Worm (Caenorhabditis elegans) whole organism, L4 larva: Measurements from ENCODE around the gene rps-11.

Experiments
- D1046.2 ChIP-seq: fragments of 200-800 bp; sonication (Bioruptor generic); IDR thresholded peaks from 2 replicates; pipeline ENCODE4 v1.3.6; 2022; ENCODE audit warnings: missing genetic modification characterization, missing compliant biosample characterization
- F44E2.7 ChIP-seq: fragments of 200-800 bp; sonication (Bioruptor generic); IDR thresholded peaks from 2 replicates; pipeline ENCODE4 v2.1.2; 2022; ENCODE audit warnings: missing genetic modification characterization, missing compliant biosample characterization
- Y75B8A.6 ChIP-seq: fragments of 200-800 bp; sonication (Bioruptor generic); IDR thresholded peaks from 2 replicates; pipeline ENCODE4 v1.3.6; 2022; ENCODE audit warnings: missing genetic modification reagents, missing genetic modification characterization, missing compliant biosample characterization
- aha-1 ChIP-seq: fragments of 150-350 bp; peaks from one replicate; lab custom pipeline; 2014; ENCODE audit warnings: missing biosample characterization, missing genetic modification characterization
- aly-2 ChIP-seq: sonication (generic microtip); optimal IDR thresholded peaks from 2 replicates; lab custom pipeline; 2018; ENCODE audit warnings: missing biosample characterization, missing genetic modification characterization
- arid-1 ChIP-seq: fragments of 200-800 bp; sonication (Bioruptor generic); conservative IDR thresholded peaks from 2 replicates; pipeline ENCODE4 v1.3.6; 2022; ENCODE audit warnings: missing genetic modification reagents, missing genetic modification characterization, missing compliant biosample characterization
- ceh-28 ChIP-seq: fragments of 150-350 bp; optimal IDR thresholded peaks from 2 replicates; lab custom pipeline; 2014; ENCODE audit warnings: missing biosample characterization, missing genetic modification reagents, missing genetic modification characterization
- ceh-32 ChIP-seq: sonication (generic microtip); optimal IDR thresholded peaks from 2 replicates; lab custom pipeline; 2016; ENCODE audit warnings: mild to moderate bottlenecking, missing genetic modification characterization, missing compliant biosample characterization; ENCODE audit not compliant: poor library complexity
- ceh-62 ChIP-seq: sonication (generic microtip); optimal IDR thresholded peaks from 2 replicates; lab custom pipeline; 2017; ENCODE audit warnings: missing biosample characterization, missing genetic modification characterization
- ceh-82 ChIP-seq: sonication (generic microtip); optimal IDR thresholded peaks from 2 replicates; lab custom pipeline; 2017; ENCODE audit warnings: missing biosample characterization, missing genetic modification characterization
- cey-2 ChIP-seq: sonication (generic microtip); optimal IDR thresholded peaks from 3 replicates; lab custom pipeline; 2017; ENCODE audit warnings: missing genetic modification characterization, mild to moderate bottlenecking, missing compliant biosample characterization, antibody characterized with exemption, borderline replicate concordance; ENCODE audit not compliant: insufficient read depth
- dpl-1 ChIP-seq: fragments of 150-350 bp; optimal IDR thresholded peaks from 2 replicates; lab custom pipeline; 2014; ENCODE audit warnings: missing biosample characterization, missing genetic modification reagents, missing genetic modification characterization
- duxl-1 ChIP-seq: sonication (generic microtip); optimal IDR thresholded peaks from 2 replicates; lab custom pipeline; 2016; ENCODE audit warnings: mild to moderate bottlenecking, missing genetic modification characterization, moderate library complexity, missing compliant biosample characterization; ENCODE audit not compliant: poor library complexity
- egl-43 ChIP-seq: fragments of 200-800 bp; sonication (Bioruptor generic); IDR thresholded peaks from 2 replicates; pipeline ENCODE4 v1.3.6; 2022; ENCODE audit warnings: missing genetic modification reagents, missing genetic modification characterization, missing compliant biosample characterization
- gei-8 ChIP-seq: fragments of 200-800 bp; sonication (Bioruptor generic); optimal IDR thresholded peaks from 2 replicates; lab custom pipeline; 2018; ENCODE audit warnings: mild to moderate bottlenecking, missing genetic modification characterization, missing compliant biosample characterization
- hlh-30 ChIP-seq: sonication (generic microtip); optimal IDR thresholded peaks from 2 replicates; lab custom pipeline; 2017; ENCODE audit warnings: antibody characterized with exemption, mild to moderate bottlenecking, missing genetic modification characterization, missing compliant biosample characterization; ENCODE audit not compliant: insufficient read depth
- jun-1 ChIP-seq: fragments of 150-350 bp; optimal IDR thresholded peaks from 2 replicates; lab custom pipeline; 2014; ENCODE audit warnings: missing biosample characterization, missing genetic modification reagents, missing genetic modification characterization
- lin-1 ChIP-seq: fragments of 200-800 bp; sonication (Bioruptor generic); IDR thresholded peaks from 2 replicates; pipeline ENCODE4 v1.3.6; 2022; ENCODE audit warnings: missing genetic modification reagents, missing genetic modification characterization, missing compliant biosample characterization
- lin-13 ChIP-seq: fragments of 150-350 bp; optimal IDR thresholded peaks from 2 replicates; lab custom pipeline; 2014; ENCODE audit warnings: missing biosample characterization, missing genetic modification reagents, missing genetic modification characterization
- lin-29 ChIP-seq: fragments of 200-800 bp; sonication (Bioruptor generic); IDR thresholded peaks from 2 replicates; pipeline ENCODE4 v1.3.6; 2022; ENCODE audit warnings: missing genetic modification reagents, missing genetic modification characterization, missing compliant biosample characterization
- lin-38 ChIP-seq: fragments of 200-800 bp; sonication (Bioruptor generic); IDR thresholded peaks from 2 replicates; pipeline ENCODE4 v1.3.6; 2022; ENCODE audit warnings: missing genetic modification reagents, missing genetic modification characterization, missing compliant biosample characterization
- lin-39 ChIP-seq: fragments of 150-350 bp; optimal IDR thresholded peaks from 2 replicates; lab custom pipeline; 2014; ENCODE audit warnings: missing biosample characterization, missing genetic modification reagents, missing genetic modification characterization
- lir-3 ChIP-seq: sonication (generic microtip); optimal IDR thresholded peaks from 2 replicates; lab custom pipeline; 2016; ENCODE audit warnings: mild to moderate bottlenecking, missing genetic modification characterization, missing compliant biosample characterization
- lsy-2 ChIP-seq, 2 experiments: fragments of 150-350 bp in 1 of 2; sonication (generic microtip) in 1 of 2; optimal IDR thresholded peaks; 2 replicates each; lab custom pipeline; 2014 to 2017; ENCODE audit warnings: missing biosample characterization in 2 of 2, missing genetic modification characterization in 2 of 2
- mdl-1 ChIP-seq, 2 experiments: fragments of 150-350 bp in 1 of 2; sonication (generic microtip) in 1 of 2; optimal IDR thresholded peaks; 2 replicates each; lab custom pipeline; 2014 to 2017; ENCODE audit warnings: missing biosample characterization in 2 of 2, missing genetic modification characterization in 2 of 2
- mep-1 ChIP-seq: fragments of 150-350 bp; sonication (generic microtip); optimal IDR thresholded peaks from 3 replicates; lab custom pipeline; 2014; ENCODE audit warnings: missing biosample characterization, missing genetic modification characterization
- mes-2 ChIP-seq: sonication (generic microtip); optimal IDR thresholded peaks from 2 replicates; lab custom pipeline; 2016; ENCODE audit warnings: missing genotype, mild to moderate bottlenecking, missing genetic modification characterization, missing compliant biosample characterization; ENCODE audit not compliant: poor library complexity, severe bottlenecking
- mxl-3 ChIP-seq: fragments of 200-800 bp; sonication (Bioruptor generic); optimal IDR thresholded peaks from 2 replicates; lab custom pipeline; 2018; ENCODE audit warnings: mild to moderate bottlenecking, missing genetic modification characterization, missing compliant biosample characterization
- nhr-11 ChIP-seq: fragments of 150-350 bp; optimal IDR thresholded peaks from 2 replicates; lab custom pipeline; 2014; ENCODE audit warnings: missing biosample characterization, missing genetic modification characterization
- nhr-25 ChIP-seq: sonication (generic microtip); optimal IDR thresholded peaks from 2 replicates; lab custom pipeline; 2017; ENCODE audit warnings: missing genetic modification characterization, mild to moderate bottlenecking, missing compliant biosample characterization, antibody characterized with exemption, moderate library complexity, borderline replicate concordance; ENCODE audit not compliant: insufficient read depth
- nhr-28 ChIP-seq: fragments of 150-350 bp; optimal IDR thresholded peaks from 2 replicates; lab custom pipeline; 2014; ENCODE audit warnings: missing biosample characterization, missing genetic modification characterization
- nhr-41 ChIP-seq: fragments of 200-800 bp; sonication (Bioruptor generic); IDR thresholded peaks from 2 replicates; pipeline ENCODE4 v1.3.6; 2022; ENCODE audit warnings: missing genetic modification reagents, missing genetic modification characterization, missing compliant biosample characterization
- nhr-6 ChIP-seq: fragments of 150-350 bp; optimal IDR thresholded peaks from 2 replicates; lab custom pipeline; 2014; ENCODE audit warnings: missing biosample characterization, missing genetic modification characterization
- pha-4 ChIP-seq, 2 experiments: fragments of 150-350 bp in 1 of 2; fragments of 200-800 bp in 1 of 2; sonication (Bioruptor generic) in 1 of 2; IDR thresholded peaks in 1 of 2; optimal IDR thresholded peaks in 1 of 2; 2 replicates each; pipeline versions ENCODE4 v1.3.6 to Lab custom; 2014 to 2022; ENCODE audit warnings: missing genetic modification characterization in 2 of 2, missing genetic modification reagents in 2 of 2, missing biosample characterization in 1 of 2, missing compliant biosample characterization in 1 of 2
- rbr-2 ChIP-seq: sonication (generic microtip); optimal IDR thresholded peaks from 2 replicates; lab custom pipeline; 2016; ENCODE audit warnings: missing genotype, missing genetic modification characterization, missing compliant biosample characterization
- set-16 ChIP-seq: fragments of 200-800 bp; sonication (Bioruptor generic); IDR thresholded peaks from 2 replicates; pipeline ENCODE4 v1.3.6; 2022; ENCODE audit warnings: missing genetic modification reagents, missing genetic modification characterization, missing compliant biosample characterization
- spr-3 ChIP-seq: fragments of 200-800 bp; sonication (Bioruptor generic); optimal IDR thresholded peaks from 2 replicates; lab custom pipeline; 2018; ENCODE audit warnings: mild to moderate bottlenecking, missing genetic modification characterization, missing compliant biosample characterization
- tra-1 ChIP-seq: fragments of 200-800 bp; sonication (Bioruptor generic); IDR thresholded peaks from 2 replicates; pipeline ENCODE4 v1.3.6; 2022; ENCODE audit warnings: missing genetic modification reagents, missing genetic modification characterization, missing compliant biosample characterization
- unc-39 ChIP-seq: sonication (generic microtip); optimal IDR thresholded peaks from 2 replicates; lab custom pipeline; 2017; ENCODE audit warnings: missing biosample characterization, missing genetic modification characterization
- unc-62 ChIP-seq, 3 experiments: fragments of 150-350 bp in 1 of 3; sonication (generic microtip); optimal IDR thresholded peaks in 2 of 3; peaks in 1 of 3; 1 replicate in 1 of 3; 2 replicates in 2 of 3; lab custom pipeline; 2014 to 2017; ENCODE audit warnings: missing biosample characterization in 3 of 3, missing genetic modification characterization in 3 of 3, missing genetic modification reagents in 3 of 3, missing genotype in 1 of 3
- vab-7 ChIP-seq: fragments of 200-800 bp; sonication (Bioruptor generic); IDR thresholded peaks from 2 replicates; pipeline ENCODE4 v1.3.6; 2022; ENCODE audit warnings: missing genetic modification reagents, missing genetic modification characterization, missing compliant biosample characterization
- zfp-2 ChIP-seq: sonication (generic microtip); optimal IDR thresholded peaks from 2 replicates; lab custom pipeline; 2016; ENCODE audit warnings: mild to moderate bottlenecking, missing genetic modification characterization, missing compliant biosample characterization
- zip-2 ChIP-seq: fragments of 150-350 bp; optimal IDR thresholded peaks from 2 replicates; lab custom pipeline; 2014; ENCODE audit warnings: missing biosample characterization, missing genetic modification characterization

Gene rps-11

ce11 chrIV:11571374-11571839, 31.0 kb upstream of the rps-11 start:
- TF ChIP-seq nhr-41 (GFP tag; lab: Robert Waterston, UW) (no peak), hlh-30 (tag; lab: Kevin White, UChicago) (peak; percentile 2), nhr-25 (tag; lab: Kevin White, UChicago) (no peak), unc-39 (tag; lab: Kevin White, UChicago) (no peak), zip-2 (no peak), unc-62 (GFP tag; optimal IDR thresholded peaks at IDR 0.05 in 1 of 2; lab: Kevin White, UChicago) (peak in 1 of 2 experiments; percentile 97), unc-62 (tag; optimal IDR thresholded peaks at IDR 0.05; lab: Kevin White, UChicago) (no peak), egl-43 (GFP tag; lab: Robert Waterston, UW) (0 out of 2 replicates have a peak, but pooled peaks have one; percentile 23), aly-2 (no peak), ceh-62 (tag; lab: Kevin White, UChicago) (no peak), nhr-6 (tag; lab: Kevin White, UChicago) (no peak), cey-2 (tag; lab: Kevin White, UChicago) (no peak), vab-7 (GFP tag; lab: Robert Waterston, UW) (no peak), zfp-2 (tag; lab: Kevin White, UChicago) (no peak), gei-8 (GFP tag; lab: Kevin White, UChicago) (no peak), D1046.2 (GFP tag; lab: Robert Waterston, UW) (no peak), arid-1 (GFP tag; lab: Robert Waterston, UW) (no peak), mep-1 (tag; lab: Kevin White, UChicago) (peak; percentile 22), aha-1 (tag; lab: Kevin White, UChicago) (peak; percentile 88), mes-2 (tag; lab: Kevin White, UChicago) (peak; percentile 18), duxl-1 (tag; lab: Kevin White, UChicago) (no peak), nhr-11 (tag; lab: Kevin White, UChicago) (no peak)

ce11 chrIV:11572524-11572923, 29.9 kb upstream of the rps-11 start:
- TF ChIP-seq Y75B8A.6: no peak
- peak; percentile 17 for TF ChIP-seq mxl-3 (GFP tag; lab: Kevin White, UChicago)

DNA sequence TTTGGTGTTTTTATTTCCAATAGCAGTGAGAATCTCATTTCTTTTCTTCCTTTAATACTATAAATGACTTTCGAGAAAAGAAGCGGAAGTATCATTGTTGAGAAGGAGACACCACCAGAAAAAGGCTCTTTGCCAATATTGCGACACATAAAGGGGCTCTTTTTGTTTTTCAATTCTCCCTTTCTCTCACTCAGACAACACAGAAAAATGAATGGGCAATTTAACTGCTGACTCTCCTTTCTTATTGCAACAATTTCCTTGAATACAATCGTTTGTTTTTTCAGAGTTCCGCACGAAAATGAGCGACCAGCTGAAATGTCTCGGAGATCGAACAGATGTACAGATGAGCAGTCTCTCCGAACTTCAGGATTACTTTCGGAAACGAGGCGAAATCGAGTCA, 28.1 kb upstream of the rps-11 start:
- TF ChIP-seq lin-29 (no peak), lin-39 (tag; lab: Kevin White, UChicago) (no peak), set-16 (GFP tag; lab: Robert Waterston, UW) (no peak), lin-13 (GFP tag; lab: Kevin White, UChicago) (no peak), vab-7 (GFP tag; lab: Robert Waterston, UW) (no peak), ceh-28 (tag; lab: Kevin White, UChicago) (no peak), unc-62 (GFP tag; optimal IDR thresholded peaks at IDR 0.05 in 1 of 2; lab: Kevin White, UChicago) (peak in 1 of 2 experiments; percentile 84), unc-62 (tag; optimal IDR thresholded peaks at IDR 0.05; lab: Kevin White, UChicago) (no peak), ceh-82 (tag; lab: Kevin White, UChicago) (no peak), F44E2.7 (GFP tag; lab: Robert Waterston, UW) (no peak), rbr-2 (tag; lab: Kevin White, UChicago) (no peak), unc-39 (tag; lab: Kevin White, UChicago) (no peak), lin-1 (no peak), dpl-1 (no peak), aha-1 (tag; lab: Kevin White, UChicago) (peak; percentile 95), ceh-32 (tag; lab: Kevin White, UChicago) (no peak), ceh-62 (tag; lab: Kevin White, UChicago) (no peak)

DNA sequence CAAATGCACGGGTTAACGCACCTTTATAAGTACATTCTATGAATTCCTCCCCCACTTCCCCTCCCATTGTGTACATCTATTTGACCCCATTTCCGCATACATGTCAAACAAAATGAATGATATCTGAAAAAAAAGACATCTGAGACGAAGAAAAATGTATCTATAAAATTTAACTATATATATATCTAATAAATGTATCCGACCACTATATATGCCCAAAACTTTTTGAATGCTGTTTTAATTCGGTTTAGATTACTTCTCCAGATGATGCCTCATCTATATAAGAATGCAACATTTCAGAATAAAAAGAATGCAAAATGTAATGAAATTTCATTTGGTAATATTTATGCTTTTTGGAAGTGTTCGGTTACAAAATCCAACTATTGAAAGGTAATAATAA, 23.9 kb upstream of the rps-11 start, which contains the start of gene rib-1:
Gene rib-1 (plus strand): TSS at position 301 of the 400 bp plus-strand sequence.
- no peak for TF ChIP-seq mdl-1 (tag; optimal IDR thresholded peaks at IDR 0.05; lab: Kevin White, UChicago)
- no peak for TF ChIP-seq nhr-28
- TF ChIP-seq Y75B8A.6: no peak
- TF ChIP-seq zip-2: no peak
- no peak for TF ChIP-seq lir-3 (tag; lab: Kevin White, UChicago)
- no peak for TF ChIP-seq tra-1 (GFP tag; lab: Robert Waterston, UW)
- no peak for TF ChIP-seq lin-1
- no peak for TF ChIP-seq jun-1
- TF ChIP-seq cey-2 (tag; lab: Kevin White, UChicago): no peak
- TF ChIP-seq lsy-2 (tag; optimal IDR thresholded peaks at IDR 0.05; lab: Kevin White, UChicago): no peak
- no peak for TF ChIP-seq mxl-3 (GFP tag; lab: Kevin White, UChicago)
- TF ChIP-seq lin-38 (GFP tag; lab: Robert Waterston, UW): no peak
- no peak for TF ChIP-seq pha-4 (GFP tag; IDR thresholded peaks at IDR 0.05; lab: Robert Waterston, UW)
- no peak for TF ChIP-seq pha-4 (tag; optimal IDR thresholded peaks at IDR 0.05; lab: Kevin White, UChicago)
- TF ChIP-seq spr-3 (GFP tag; lab: Kevin White, UChicago): no peak
